Worm (Caenorhabditis elegans) whole organism, young adult: ENCODE measurements around the gene sul-2.

Experiments used
- B0261.1 ChIP-seq: sonication (generic microtip); optimal IDR thresholded peaks from 2 replicates; lab custom pipeline; 2016; ENCODE audit warnings: mild to moderate bottlenecking, missing genetic modification characterization, moderate library complexity, missing compliant biosample characterization
- C17E4.6 ChIP-seq: fragments of 200-800 bp; sonication (Bioruptor generic); IDR thresholded peaks from 2 replicates; pipeline ENCODE4 v1.3.6; 2022; ENCODE audit warnings: missing genetic modification reagents, missing genetic modification characterization, missing compliant biosample characterization
- F37B4.10 ChIP-seq: fragments of 200-800 bp; sonication (Bioruptor generic); IDR thresholded peaks from 2 replicates; pipeline ENCODE4 v1.3.6; 2022; ENCODE audit warnings: missing genetic modification characterization, missing compliant biosample characterization
- F55B11.4 ChIP-seq: sonication (generic microtip); optimal IDR thresholded peaks from 2 replicates; lab custom pipeline; 2016; ENCODE audit warnings: missing compliant biosample characterization, missing genetic modification characterization, borderline replicate concordance; ENCODE audit not compliant: insufficient read depth
- athp-1 ChIP-seq: sonication (generic microtip); optimal IDR thresholded peaks from 2 replicates; lab custom pipeline; 2017; ENCODE audit warnings: mild to moderate bottlenecking, missing genetic modification characterization, missing compliant biosample characterization
- bed-1 ChIP-seq: fragments of 200-800 bp; sonication (Bioruptor generic); IDR thresholded peaks from 2 replicates; pipeline ENCODE4 v1.3.6; 2022; ENCODE audit warnings: missing genetic modification reagents, missing genetic modification characterization, missing compliant biosample characterization
- ccch-3 ChIP-seq: fragments of 200-800 bp; sonication (Bioruptor generic); optimal IDR thresholded peaks from 2 replicates; lab custom pipeline; 2018; ENCODE audit warnings: mild to moderate bottlenecking, missing genetic modification characterization, missing compliant biosample characterization
- cebp-2 ChIP-seq: fragments of 200-800 bp; sonication (Bioruptor generic); IDR thresholded peaks from 2 replicates; pipeline ENCODE4 v1.3.6; 2022; ENCODE audit warnings: missing genetic modification characterization, missing compliant biosample characterization
- ceh-40 ChIP-seq: fragments of 200-800 bp; sonication (Bioruptor generic); IDR thresholded peaks from 2 replicates; pipeline ENCODE4 v1.3.6; 2022; ENCODE audit warnings: missing genetic modification characterization, missing compliant biosample characterization
- ceh-79 ChIP-seq: sonication (generic microtip); optimal IDR thresholded peaks from 2 replicates; lab custom pipeline; 2017; ENCODE audit warnings: mild to moderate bottlenecking, missing genetic modification characterization, missing compliant biosample characterization
- die-1 ChIP-seq: sonication (generic microtip); optimal IDR thresholded peaks from 2 replicates; lab custom pipeline; 2016; ENCODE audit warnings: missing genotype, mild to moderate bottlenecking, missing genetic modification characterization, missing compliant biosample characterization
- dox-1 ChIP-seq: fragments of 200-800 bp; sonication (Bioruptor generic); IDR thresholded peaks from 2 replicates; pipeline ENCODE4 v1.3.6; 2022; ENCODE audit warnings: missing genetic modification reagents, missing genetic modification characterization, missing compliant biosample characterization
- dpl-1 ChIP-seq: fragments of 150-350 bp; optimal IDR thresholded peaks from 2 replicates; lab custom pipeline; 2014; ENCODE audit warnings: missing biosample characterization, missing genetic modification reagents, missing genetic modification characterization
- ekl-4 ChIP-seq: fragments of 200-800 bp; sonication (Bioruptor generic); IDR thresholded peaks from 2 replicates; pipeline ENCODE4 v1.3.6; 2022; ENCODE audit warnings: missing genetic modification reagents, missing genetic modification characterization, missing compliant biosample characterization
- gei-17 ChIP-seq: fragments of 200-800 bp; sonication (Bioruptor generic); optimal IDR thresholded peaks from 2 replicates; lab custom pipeline; 2018; ENCODE audit warnings: mild to moderate bottlenecking, missing genetic modification characterization, missing compliant biosample characterization
- hrde-1 ChIP-seq: sonication (generic microtip); optimal IDR thresholded peaks from 2 replicates; lab custom pipeline; 2016; ENCODE audit warnings: missing genetic modification characterization, mild to moderate bottlenecking, missing compliant biosample characterization, moderate library complexity, missing genotype, missing genetic modification reagents, borderline replicate concordance
- lag-1 ChIP-seq: fragments of 200-800 bp; sonication (Bioruptor generic); IDR thresholded peaks from 2 replicates; pipeline ENCODE4 v1.3.6; 2022; ENCODE audit warnings: missing genetic modification reagents, missing genetic modification characterization, missing compliant biosample characterization
- lin-35 ChIP-seq, 3 experiments: fragments of 150-350 bp in 2 of 3; sonication (generic microtip) in 1 of 3; optimal IDR thresholded peaks; 2 replicates each; lab custom pipeline; 2014 to 2018; ENCODE audit warnings: missing biosample characterization in 3 of 3, missing genetic modification characterization in 3 of 3, missing genetic modification reagents in 3 of 3
- lsl-1 ChIP-seq: fragments of 200-800 bp; sonication (Bioruptor generic); optimal IDR thresholded peaks from 2 replicates; lab custom pipeline; 2018; ENCODE audit warnings: mild to moderate bottlenecking, missing genetic modification characterization, moderate library complexity, missing compliant biosample characterization
- lsy-27 ChIP-seq: sonication (generic microtip); optimal IDR thresholded peaks from 2 replicates; lab custom pipeline; 2017; ENCODE audit warnings: missing genetic modification characterization, mild to moderate bottlenecking, missing compliant biosample characterization, antibody characterized with exemption, missing genotype, borderline replicate concordance; ENCODE audit not compliant: insufficient read depth
- mxl-1 ChIP-seq: sonication (generic microtip); optimal IDR thresholded peaks from 2 replicates; lab custom pipeline; 2016; ENCODE audit warnings: missing genetic modification characterization, missing compliant biosample characterization
- nfyb-1 ChIP-seq: fragments of 200-800 bp; sonication (Bioruptor generic); IDR thresholded peaks from 2 replicates; pipeline ENCODE4 v1.3.6; 2022; ENCODE audit warnings: missing genetic modification reagents, missing genetic modification characterization, missing compliant biosample characterization
- nhr-120 ChIP-seq: fragments of 200-800 bp; sonication (Bioruptor generic); IDR thresholded peaks from 2 replicates; pipeline ENCODE4 v1.3.6; 2022; ENCODE audit warnings: missing genetic modification characterization, missing compliant biosample characterization
- nhr-80 ChIP-seq: sonication (generic microtip); optimal IDR thresholded peaks from 2 replicates; lab custom pipeline; 2016; ENCODE audit warnings: missing genetic modification characterization, missing compliant biosample characterization
- sea-2 ChIP-seq: fragments of 200-800 bp; sonication (Bioruptor generic); IDR thresholded peaks from 2 replicates; pipeline ENCODE4 v1.3.6; 2022; ENCODE audit warnings: missing genetic modification characterization, missing compliant biosample characterization
- snpc-1.3 ChIP-seq: sonication (generic microtip); optimal IDR thresholded peaks from 2 replicates; lab custom pipeline; 2017; ENCODE audit warnings: missing genetic modification characterization, mild to moderate bottlenecking, missing compliant biosample characterization, antibody characterized with exemption, moderate library complexity, missing genotype, missing genetic modification reagents; ENCODE audit not compliant: insufficient read depth
- tbx-9 ChIP-seq: sonication (generic microtip); optimal IDR thresholded peaks from 2 replicates; lab custom pipeline; 2016; ENCODE audit warnings: borderline replicate concordance, missing genetic modification characterization, inconsistent platforms, missing compliant biosample characterization
- tlf-1 ChIP-seq: fragments of 200-800 bp; sonication (Bioruptor generic); optimal IDR thresholded peaks from 2 replicates; lab custom pipeline; 2018; ENCODE audit warnings: mild to moderate bottlenecking, missing genetic modification characterization, missing compliant biosample characterization
- zim-3 ChIP-seq: sonication (generic microtip); optimal IDR thresholded peaks from 2 replicates; lab custom pipeline; 2017; ENCODE audit warnings: mild to moderate bottlenecking, missing genetic modification characterization, moderate library complexity, missing compliant biosample characterization
- ztf-18 ChIP-seq: sonication (generic microtip); optimal IDR thresholded peaks from 2 replicates; lab custom pipeline; 2016; ENCODE audit warnings: missing genotype, mild to moderate bottlenecking, missing genetic modification characterization, missing compliant biosample characterization
- ztf-22 ChIP-seq: fragments of 200-800 bp; sonication (Bioruptor generic); optimal IDR thresholded peaks from 2 replicates; lab custom pipeline; 2018; ENCODE audit warnings: mild to moderate bottlenecking, missing genetic modification characterization, moderate library complexity, missing compliant biosample characterization
- ztf-28 ChIP-seq: fragments of 200-800 bp; sonication (Bioruptor generic); IDR thresholded peaks from 2 replicates; pipeline ENCODE4 v1.3.6; 2022; ENCODE audit warnings: missing genetic modification reagents, missing genetic modification characterization, missing compliant biosample characterization

sul-2 gene

ce11 chrV:8114542-8114941 lies 43.0 kb upstream of the sul-2 start:
- TF ChIP-seq athp-1 (tag; lab: Kevin White, UChicago): no peak
- TF ChIP-seq, all 124 proteins: peak for 0

ce11 chrV:8117964-8118363 lies 39.6 kb upstream of the sul-2 start, which contains the start of gene D1014.7:
TSS of gene D1014.7 (plus strand) at chrV:8118264.
- no peak for TF ChIP-seq C17E4.6 (GFP tag; lab: Robert Waterston, UW)
- no peak for TF ChIP-seq zim-3
- TF ChIP-seq nhr-120 (GFP tag; lab: Robert Waterston, UW): no peak
- TF ChIP-seq sea-2 (GFP tag; lab: Robert Waterston, UW): no peak
- no peak for TF ChIP-seq dox-1 (GFP tag; lab: Robert Waterston, UW)
- TF ChIP-seq gei-17 (GFP tag; lab: Kevin White, UChicago): no peak
- TF ChIP-seq lsl-1 (GFP tag; lab: Kevin White, UChicago): no peak
- TF ChIP-seq F37B4.10 (GFP tag; lab: Robert Waterston, UW): no peak

ce11 chrV:8120868-8121267 lies 36.7 kb upstream of the sul-2 start, which contains the start of gene D1014.6:
TSS of gene D1014.6 (plus strand) at chrV:8121168.
- TF ChIP-seq ekl-4 (GFP tag; lab: Robert Waterston, UW): no peak
- no peak for TF ChIP-seq ztf-18 (tag; lab: Kevin White, UChicago)
- TF ChIP-seq F37B4.10 (GFP tag; lab: Robert Waterston, UW): no peak
- TF ChIP-seq mxl-1 (tag; lab: Kevin White, UChicago): no peak
- no peak for TF ChIP-seq nhr-120 (GFP tag; lab: Robert Waterston, UW)
- TF ChIP-seq nhr-80 (tag; lab: Kevin White, UChicago): no peak
- no peak for TF ChIP-seq lsy-27 (tag; lab: Kevin White, UChicago)
- no peak for TF ChIP-seq ztf-22
- TF ChIP-seq snpc-1.3 (tag; lab: Kevin White, UChicago): no peak
- no peak for TF ChIP-seq bed-1 (GFP tag; lab: Robert Waterston, UW)
- no peak for TF ChIP-seq lag-1 (GFP tag; lab: Robert Waterston, UW)
- no peak for TF ChIP-seq ceh-40 (GFP tag; lab: Robert Waterston, UW)
- no peak for TF ChIP-seq lin-35 (GFP tag; optimal IDR thresholded peaks at IDR 0.05; lab: Kevin White, UChicago)
- TF ChIP-seq die-1: no peak
- TF ChIP-seq F55B11.4: no peak
- TF ChIP-seq ztf-28 (GFP tag; lab: Robert Waterston, UW): no peak

ce11 chrV:8123384-8123783 lies 34.2 kb upstream of the sul-2 start, which contains the start of gene D1014.5:
TSS of gene D1014.5 (plus strand) at chrV:8123684.
- TF ChIP-seq sea-2 (GFP tag; lab: Robert Waterston, UW) (no peak), athp-1 (tag; lab: Kevin White, UChicago) (no peak), tlf-1 (no peak), tbx-9 (no peak), nfyb-1 (no peak), ceh-79 (tag; lab: Kevin White, UChicago) (no peak), dox-1 (GFP tag; lab: Robert Waterston, UW) (no peak), lsl-1 (GFP tag; lab: Kevin White, UChicago) (no peak), dpl-1 (no peak), ccch-3 (GFP tag; lab: Kevin White, UChicago) (no peak)
- TF ChIP-seq, all 124 proteins: peak for 0

ce11 chrV:8129252-8129651 lies 28.3 kb upstream of the sul-2 start, which contains the start of gene spr-1:
TSS of gene spr-1 (minus strand) at chrV:8129352.
- no peak for TF ChIP-seq cebp-2 (GFP tag; lab: Robert Waterston, UW)
- no peak for TF ChIP-seq B0261.1 (tag; lab: Kevin White, UChicago)
- no peak for TF ChIP-seq hrde-1
